Fruit fly (Drosophila melanogaster) whole organism, wandering third instar larva: ENCODE measurements around the gene 5PtaseI.

Experiments used
- Abd-B ChIP-seq: fragments of >200 bp; optimal IDR thresholded peaks from 2 replicates; lab custom pipeline; 2017; ENCODE audit warnings: missing biosample characterization, missing genetic modification characterization
- HLH106 ChIP-seq: fragments of 200-800 bp; optimal IDR thresholded peaks from 3 replicates; lab custom pipeline; 2019; ENCODE audit warnings: missing biosample characterization, mild to moderate bottlenecking, missing genetic modification characterization, moderate library complexity
- Hnf4 ChIP-seq: fragments of 200-800 bp; sonication (Bioruptor generic); optimal IDR thresholded peaks from 2 replicates; lab custom pipeline; 2016; ENCODE audit warnings: missing biosample characterization, mild to moderate bottlenecking, missing genetic modification characterization
- Hr78 ChIP-seq: fragments of >200 bp; optimal IDR thresholded peaks from 2 replicates; lab custom pipeline; 2017; ENCODE audit warnings: missing biosample characterization, missing genetic modification characterization
- br ChIP-seq: fragments of 200-800 bp; sonication (Bioruptor generic); optimal IDR thresholded peaks from 2 replicates; lab custom pipeline; 2016; ENCODE audit warnings: missing biosample characterization, missing genetic modification characterization
- brk ChIP-seq: fragments of 200-800 bp; sonication (Bioruptor generic); optimal IDR thresholded peaks from 2 replicates; lab custom pipeline; 2016; ENCODE audit warnings: missing biosample characterization, mild to moderate bottlenecking, missing genetic modification characterization
- dmrt93B ChIP-seq: fragments of 200-800 bp; sonication (Bioruptor generic); optimal IDR thresholded peaks from 2 replicates; lab custom pipeline; 2018; ENCODE audit warnings: missing biosample characterization, mild to moderate bottlenecking, missing genetic modification characterization
- fru ChIP-seq: fragments of 200-800 bp; sonication (Bioruptor generic); optimal IDR thresholded peaks from 3 replicates; lab custom pipeline; 2016; ENCODE audit warnings: missing biosample characterization, mild to moderate bottlenecking, missing genetic modification characterization
- h ChIP-seq: fragments of 200-800 bp; sonication (Bioruptor generic); optimal IDR thresholded peaks from 3 replicates; lab custom pipeline; 2016; ENCODE audit warnings: missing biosample characterization, mild to moderate bottlenecking, missing genetic modification characterization
- pan ChIP-seq: fragments of >200 bp; optimal IDR thresholded peaks from 2 replicates; lab custom pipeline; 2017
- sage ChIP-seq: fragments of 200-800 bp; sonication (Bioruptor generic); optimal IDR thresholded peaks from 2 replicates; lab custom pipeline; 2016; ENCODE audit warnings: missing biosample characterization, mild to moderate bottlenecking, missing genetic modification characterization

- TF ChIP-seq brk (GFP tag; lab: Kevin White, UChicago) (no peak), fru (GFP tag; lab: Kevin White, UChicago) (peak; percentile 39), Hnf4 (GFP tag; lab: Kevin White, UChicago) (no peak), pan (lab: Kevin White, UChicago) (no peak), sage (GFP tag; lab: Kevin White, UChicago) (no peak), br (GFP tag; lab: Kevin White, UChicago) (no peak), HLH106 (peak; percentile 29), Hr78 (GFP tag; lab: Kevin White, UChicago) (no peak), dmrt93B (GFP tag; lab: Kevin White, UChicago) (peak; percentile 7), h (GFP tag; lab: Kevin White, UChicago) (peak; percentile 52), Abd-B (GFP tag; lab: Kevin White, UChicago) (no peak)
These were observed 48.4 kb downstream of the 5PtaseI start for dm6 chr3R:24996502-24996901.
